Fruit fly (Drosophila melanogaster) whole organism, wandering third instar larva: ENCODE results near the gene CG3527.
A peak's percentile ranks its signal among the peaks of the same experiment; 100 is the strongest.

Experiments
- Abd-B ChIP-seq: fragments of >200 bp; optimal IDR thresholded peaks from 2 replicates; lab custom pipeline; 2017; ENCODE audit warnings: missing biosample characterization, missing genetic modification characterization
- CG32264 ChIP-seq: fragments of 200-800 bp; sonication (Bioruptor generic); optimal IDR thresholded peaks from 2 replicates; lab custom pipeline; 2016; ENCODE audit warnings: missing biosample characterization, missing genetic modification characterization
- CG9705 ChIP-seq: fragments of 200-800 bp; sonication (Bioruptor generic); optimal IDR thresholded peaks from 2 replicates; lab custom pipeline; 2018; ENCODE audit warnings: missing biosample characterization, mild to moderate bottlenecking, missing genetic modification characterization
- CrebA ChIP-seq: fragments of 200-800 bp; sonication (Bioruptor generic); optimal IDR thresholded peaks from 2 replicates; lab custom pipeline; 2016; ENCODE audit warnings: missing biosample characterization, mild to moderate bottlenecking, missing genetic modification characterization, borderline replicate concordance
- Dfd ChIP-seq: fragments of >200 bp; optimal IDR thresholded peaks from 2 replicates; lab custom pipeline; 2017; ENCODE audit warnings: missing biosample characterization, missing genetic modification characterization
- GATAd ChIP-seq: sonication (Bioruptor generic); optimal IDR thresholded peaks from 2 replicates; lab custom pipeline; 2016; ENCODE audit warnings: missing biosample characterization, missing genetic modification characterization
- HLH106 ChIP-seq: fragments of 200-800 bp; optimal IDR thresholded peaks from 3 replicates; lab custom pipeline; 2019; ENCODE audit warnings: missing biosample characterization, mild to moderate bottlenecking, missing genetic modification characterization, moderate library complexity
- Hnf4 ChIP-seq: fragments of 200-800 bp; sonication (Bioruptor generic); optimal IDR thresholded peaks from 2 replicates; lab custom pipeline; 2016; ENCODE audit warnings: missing biosample characterization, mild to moderate bottlenecking, missing genetic modification characterization
- Hr83 ChIP-seq: fragments of 200-300 bp; sonication (Bioruptor generic); optimal IDR thresholded peaks from 2 replicates; lab custom pipeline; 2016; ENCODE audit warnings: missing biosample characterization, mild to moderate bottlenecking, missing genetic modification characterization, moderate library complexity; ENCODE audit not compliant: poor library complexity, severe bottlenecking
- Jra ChIP-seq: sonication (Bioruptor generic); optimal IDR thresholded peaks from 2 replicates; lab custom pipeline; 2016; ENCODE audit warnings: missing biosample characterization, missing genetic modification characterization
- Mio ChIP-seq: sonication (Bioruptor generic); optimal IDR thresholded peaks from 2 replicates; lab custom pipeline; 2016; ENCODE audit warnings: missing biosample characterization, missing genetic modification characterization
- Myc ChIP-seq: fragments of >200 bp; optimal IDR thresholded peaks from 2 replicates; lab custom pipeline; 2017
- OdsH ChIP-seq: fragments of 200-800 bp; sonication (Bioruptor generic); optimal IDR thresholded peaks from 2 replicates; lab custom pipeline; 2016; ENCODE audit warnings: missing biosample characterization, mild to moderate bottlenecking, missing genetic modification characterization
- Rel ChIP-seq, 2 experiments: fragments of 200-800 bp; sonication (Bioruptor generic) in 1 of 2; optimal IDR thresholded peaks; 2 replicates in 1 of 2; 3 replicates in 1 of 2; lab custom pipeline; 2016 to 2019; ENCODE audit warnings: mild to moderate bottlenecking in 2 of 2, missing biosample characterization in 2 of 2, missing genetic modification characterization in 2 of 2, moderate library complexity in 1 of 2
- Sp1 ChIP-seq: fragments of 200-800 bp; sonication (Bioruptor generic); optimal IDR thresholded peaks from 3 replicates; lab custom pipeline; 2019; ENCODE audit warnings: missing biosample characterization, mild to moderate bottlenecking, missing genetic modification characterization, moderate library complexity
- Vsx2 ChIP-seq: fragments of 200-300, 225-300 bp; sonication (Bioruptor generic); optimal IDR thresholded peaks from 2 replicates; lab custom pipeline; 2018; ENCODE audit warnings: missing biosample characterization, missing genetic modification characterization; ENCODE audit not compliant: partially characterized antibody
- br ChIP-seq: fragments of 200-800 bp; sonication (Bioruptor generic); optimal IDR thresholded peaks from 2 replicates; lab custom pipeline; 2016; ENCODE audit warnings: missing biosample characterization, missing genetic modification characterization
- brk ChIP-seq: fragments of 200-800 bp; sonication (Bioruptor generic); optimal IDR thresholded peaks from 2 replicates; lab custom pipeline; 2016; ENCODE audit warnings: missing biosample characterization, mild to moderate bottlenecking, missing genetic modification characterization
- dl ChIP-seq, 2 experiments: fragments of 175-275, 200-275 bp in 1 of 2; fragments of 200-275 bp in 1 of 2; sonication (Bioruptor generic); optimal IDR thresholded peaks; lab custom pipeline; 2018; ENCODE audit warnings: mild to moderate bottlenecking in 2 of 2, missing biosample characterization in 2 of 2, missing genetic modification characterization in 2 of 2, moderate library complexity in 2 of 2; ENCODE audit not compliant: partially characterized antibody in 2 of 2, insufficient read depth in 1 of 2
- dsf ChIP-seq: sonication (Bioruptor generic); optimal IDR thresholded peaks from 2 replicates; lab custom pipeline; 2016; ENCODE audit warnings: missing biosample characterization, missing genetic modification characterization, borderline replicate concordance
- ey ChIP-seq: fragments of 200-800 bp; sonication (Bioruptor generic); optimal IDR thresholded peaks from 2 replicates; lab custom pipeline; 2016; ENCODE audit warnings: missing biosample characterization, missing genetic modification characterization
- foxo ChIP-seq, 2 experiments: fragments of 200-800 bp; sonication (Bioruptor generic); optimal IDR thresholded peaks; 2 replicates in 1 of 2; 3 replicates in 1 of 2; lab custom pipeline; 2016 to 2017; ENCODE audit warnings: missing biosample characterization in 2 of 2, missing genetic modification characterization in 2 of 2
- h ChIP-seq: fragments of 200-800 bp; sonication (Bioruptor generic); optimal IDR thresholded peaks from 3 replicates; lab custom pipeline; 2016; ENCODE audit warnings: missing biosample characterization, mild to moderate bottlenecking, missing genetic modification characterization
- jim ChIP-seq: fragments of 175-275, 200-325 bp; sonication (Bioruptor generic); optimal IDR thresholded peaks from 2 replicates; lab custom pipeline; 2016; ENCODE audit warnings: missing biosample characterization, mild to moderate bottlenecking, missing genetic modification characterization
- pan ChIP-seq: fragments of >200 bp; optimal IDR thresholded peaks from 2 replicates; lab custom pipeline; 2017
- psq ChIP-seq: fragments of 200-800 bp; sonication (Bioruptor generic); optimal IDR thresholded peaks from 3 replicates; lab custom pipeline; 2017; ENCODE audit warnings: missing biosample characterization, mild to moderate bottlenecking, missing genetic modification characterization, moderate library complexity
- rgr ChIP-seq: fragments of 200-800 bp; sonication (Bioruptor generic); optimal IDR thresholded peaks from 3 replicates; lab custom pipeline; 2016; ENCODE audit warnings: missing biosample characterization, mild to moderate bottlenecking, missing genetic modification characterization
- sage ChIP-seq: fragments of 200-800 bp; sonication (Bioruptor generic); optimal IDR thresholded peaks from 2 replicates; lab custom pipeline; 2016; ENCODE audit warnings: missing biosample characterization, mild to moderate bottlenecking, missing genetic modification characterization
- sv ChIP-seq: fragments of 200-800 bp; sonication (Bioruptor generic); optimal IDR thresholded peaks from 3 replicates; lab custom pipeline; 2016; ENCODE audit warnings: missing biosample characterization, missing genetic modification characterization
- usp ChIP-seq: fragments of >200 bp; optimal IDR thresholded peaks from 2 replicates; lab custom pipeline; 2017; ENCODE audit warnings: missing biosample characterization, missing genetic modification characterization

Gene CG3527

dm6 chrX:4553999-4554398 lies 2.2 kb downstream of the CG3527 start, which contains the start of gene CG11444 (continued):
- TF ChIP-seq Vsx2 (GFP tag; lab: Kevin White, UChicago) = no peak
- TF ChIP-seq Hr83 (GFP tag; lab: Kevin White, UChicago) = peak; percentile 10
- TF ChIP-seq Mio (GFP tag; lab: Kevin White, UChicago) = no peak
- TF ChIP-seq h (GFP tag; lab: Kevin White, UChicago) = peak; percentile 64
- TF ChIP-seq Rel (GFP tag; optimal IDR thresholded peaks at IDR 0.05; lab: Kevin White, UChicago) = no peak
- peak; percentile 62 for TF ChIP-seq Rel (tag; optimal IDR thresholded peaks at IDR 0.05; lab: Kevin White, UChicago)
- peak; percentile 31 for TF ChIP-seq ey (GFP tag; lab: Kevin White, UChicago)
- peak; percentile 75 for TF ChIP-seq rgr (GFP tag; lab: Kevin White, UChicago)
- no peak for TF ChIP-seq GATAd (GFP tag; lab: Kevin White, UChicago)
- no peak for TF ChIP-seq Abd-B (GFP tag; lab: Kevin White, UChicago)
- no peak for TF ChIP-seq CG32264 (GFP tag; lab: Kevin White, UChicago)
- TF ChIP-seq, all 38 proteins: peak for 13

DNA sequence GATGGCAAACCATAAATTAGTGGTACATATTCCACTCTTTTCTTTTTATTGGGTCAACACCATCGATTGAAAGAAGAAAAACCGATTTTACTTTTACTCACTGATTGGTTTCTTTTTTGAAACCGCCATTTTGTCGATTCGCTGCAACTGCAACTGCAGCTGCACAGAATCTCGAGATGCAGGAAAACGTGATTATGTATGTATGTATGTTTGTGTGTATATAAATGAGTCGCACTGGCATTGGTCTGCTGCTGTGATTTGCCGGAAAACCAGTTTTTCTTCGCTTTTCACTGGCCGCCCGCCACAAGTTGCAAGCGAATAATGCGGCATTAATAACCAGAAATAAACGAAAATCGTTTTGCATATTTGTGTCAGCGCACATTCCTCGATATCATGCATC lies 2.9 kb downstream of the CG3527 start:
- TF ChIP-seq Sp1 (no peak), Myc (lab: Kevin White, UChicago) (no peak), CG9705 (GFP tag; lab: Kevin White, UChicago) (no peak), Dfd (GFP tag; lab: Kevin White, UChicago) (no peak), foxo (GFP tag; optimal IDR thresholded peaks at IDR 0.05; lab: Kevin White, UChicago) (no peak), usp (GFP tag; lab: Kevin White, UChicago) (no peak), GATAd (GFP tag; lab: Kevin White, UChicago) (no peak), Rel (GFP tag; optimal IDR thresholded peaks at IDR 0.05; lab: Kevin White, UChicago) (no peak), Rel (tag; optimal IDR thresholded peaks at IDR 0.05; lab: Kevin White, UChicago) (no peak), h (GFP tag; lab: Kevin White, UChicago) (no peak), psq (GFP tag; lab: Kevin White, UChicago) (no peak), br (GFP tag; lab: Kevin White, UChicago) (no peak), CrebA (no peak), Jra (GFP tag; lab: Kevin White, UChicago) (no peak)
- TF ChIP-seq, all 38 proteins: peak for 0

DNA sequence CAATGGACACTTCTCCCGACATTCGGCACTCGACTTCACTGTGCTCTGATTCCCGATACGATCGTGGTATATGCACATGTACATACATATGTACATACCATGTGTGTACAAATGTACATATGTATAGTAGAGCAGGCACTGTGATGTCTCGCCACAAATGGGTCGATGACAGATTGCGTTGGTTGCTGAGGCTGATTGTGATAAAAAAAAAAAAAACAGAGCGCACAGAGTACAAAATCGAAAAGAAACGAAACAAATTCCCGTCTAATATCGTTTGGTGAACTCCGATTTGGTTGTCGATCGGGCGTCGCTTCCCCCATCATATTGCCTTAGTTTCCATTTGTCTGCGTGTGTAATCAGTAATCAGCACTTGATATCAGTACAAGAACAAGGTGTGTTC lies 4.1 kb downstream of the CG3527 start:
- no peak for TF ChIP-seq jim (GFP tag; lab: Kevin White, UChicago)
- TF ChIP-seq dl (GFP tag; optimal IDR thresholded peaks at IDR 0.05; lab: Kevin White, UChicago; ENCODE audit: insufficient read depth in 1 of 2, partially characterized antibody in 2 of 2) = no peak
- no peak for TF ChIP-seq HLH106 (tag; lab: Kevin White, UChicago)
- no peak for TF ChIP-seq Dfd (GFP tag; lab: Kevin White, UChicago)
- no peak for TF ChIP-seq sv (GFP tag; lab: Kevin White, UChicago)
- TF ChIP-seq sage = no peak
- TF ChIP-seq usp (GFP tag; lab: Kevin White, UChicago) = no peak
- TF ChIP-seq CrebA = no peak
- peak; percentile 42 for TF ChIP-seq h (GFP tag; lab: Kevin White, UChicago)
- no peak for TF ChIP-seq br (GFP tag; lab: Kevin White, UChicago)
- no peak for TF ChIP-seq Hnf4 (GFP tag; lab: Kevin White, UChicago)
- TF ChIP-seq rgr (GFP tag; lab: Kevin White, UChicago) = no peak
- TF ChIP-seq brk (GFP tag; lab: Kevin White, UChicago) = no peak
- no peak for TF ChIP-seq Rel (GFP tag; optimal IDR thresholded peaks at IDR 0.05; lab: Kevin White, UChicago)
- TF ChIP-seq Rel (tag; optimal IDR thresholded peaks at IDR 0.05; lab: Kevin White, UChicago) = peak; percentile 46
- no peak for TF ChIP-seq pan
- TF ChIP-seq OdsH (GFP tag; lab: Kevin White, UChicago) = no peak

dm6 chrX:4557772-4558171 lies 6.0 kb downstream of the CG3527 start, which contains the start of gene CG3546:
Gene CG3546, plus strand, starts transcription at chrX:4558072.
- TF ChIP-seq dsf (GFP tag; lab: Kevin White, UChicago) (no peak), rgr (GFP tag; lab: Kevin White, UChicago) (no peak), pan (no peak)
- TF ChIP-seq, all 38 proteins: peak for 0
